Fruit fly (Drosophila melanogaster) whole organism, embryonic: ENCODE measurements around the gene Ddc.

ENCODE experiments used
- Awh ChIP-seq: fragments of 200-800 bp; sonication (Bioruptor generic); IDR thresholded peaks from 2 replicates; pipeline ENCODE4, ENCODE4 v1.3.6; 2022; ENCODE audit warnings: missing biosample characterization, missing genetic modification characterization
- B-H2 ChIP-seq: fragments of 200-800 bp; sonication (Bioruptor generic); optimal IDR thresholded peaks from 2 replicates; lab custom pipeline; 2018; ENCODE audit warnings: missing biosample characterization, mild to moderate bottlenecking, missing genetic modification characterization
- CG1024 ChIP-seq: fragments of 200-800 bp; sonication (Bioruptor generic); IDR thresholded peaks from 2 replicates; pipeline ENCODE4 v1.3.6; 2022; ENCODE audit warnings: missing biosample characterization, missing genetic modification characterization
- CG10462 ChIP-seq: fragments of 200-800 bp; sonication (Bioruptor generic); optimal IDR thresholded peaks from 2 replicates; lab custom pipeline; 2016; ENCODE audit warnings: missing biosample characterization, missing genetic modification characterization
- CG12769 ChIP-seq: fragments of 200-800 bp; sonication (Bioruptor generic); optimal IDR thresholded peaks from 2 replicates; lab custom pipeline; 2019; ENCODE audit warnings: missing biosample characterization, mild to moderate bottlenecking, missing genetic modification characterization, moderate library complexity
- CG14965 ChIP-seq: fragments of 200-800 bp; sonication (Bioruptor generic); optimal IDR thresholded peaks from 2 replicates; lab custom pipeline; 2016; ENCODE audit warnings: missing biosample characterization, missing genetic modification characterization, borderline replicate concordance
- CG15601 ChIP-seq: fragments of 200-800 bp; sonication (Bioruptor generic); optimal IDR thresholded peaks from 3 replicates; lab custom pipeline; 2019; ENCODE audit warnings: missing biosample characterization, mild to moderate bottlenecking, missing genetic modification characterization, moderate library complexity
- CG15696 ChIP-seq: fragments of 200-800 bp; sonication (Bioruptor generic); optimal IDR thresholded peaks from 2 replicates; lab custom pipeline; 2019; ENCODE audit warnings: missing biosample characterization, mild to moderate bottlenecking, missing genetic modification characterization, moderate library complexity
- CG17328 ChIP-seq: fragments of 200-800 bp; sonication (Bioruptor generic); IDR thresholded peaks from 2 replicates; pipeline ENCODE4 v1.3.6; 2022; ENCODE audit warnings: missing biosample characterization, missing genetic modification characterization
- CG17568 ChIP-seq: fragments of 200-800 bp; sonication (Bioruptor generic); optimal IDR thresholded peaks from 2 replicates; lab custom pipeline; 2018; ENCODE audit warnings: missing biosample characterization, mild to moderate bottlenecking, missing genetic modification characterization, moderate library complexity
- CG2875 ChIP-seq: fragments of 200-800 bp; sonication (Bioruptor generic); optimal IDR thresholded peaks from 2 replicates; lab custom pipeline; 2017; ENCODE audit warnings: missing biosample characterization, mild to moderate bottlenecking, missing genetic modification characterization, missing genetic modification reagents
- CG30431 ChIP-seq: fragments of 200-800 bp; sonication (Bioruptor generic); optimal IDR thresholded peaks from 2 replicates; lab custom pipeline; 2017; ENCODE audit warnings: missing biosample characterization, missing genetic modification characterization
- CG33213 ChIP-seq: fragments of 200-800 bp; sonication (Bioruptor generic); optimal IDR thresholded peaks from 3 replicates; lab custom pipeline; 2016; ENCODE audit warnings: missing biosample characterization, missing genetic modification characterization
- CG34376 ChIP-seq: fragments of 200-800 bp; sonication (Bioruptor generic); optimal IDR thresholded peaks from 2 replicates; lab custom pipeline; 2018; ENCODE audit warnings: missing biosample characterization, mild to moderate bottlenecking, missing genetic modification characterization
- CG34422 ChIP-seq: fragments of 200-800 bp; sonication (Bioruptor generic); IDR thresholded peaks from 3 replicates; pipeline ENCODE4 v1.3.6; 2022; ENCODE audit warnings: missing biosample characterization, missing genetic modification characterization
- CG7839 ChIP-seq: fragments of 200-800 bp; sonication (Bioruptor generic); optimal IDR thresholded peaks from 3 replicates; lab custom pipeline; 2018; ENCODE audit warnings: missing biosample characterization, mild to moderate bottlenecking, missing genetic modification characterization, moderate library complexity
- CG7987 ChIP-seq: fragments of 200-800 bp; sonication (Bioruptor generic); optimal IDR thresholded peaks from 2 replicates; lab custom pipeline; 2018; ENCODE audit warnings: missing biosample characterization, mild to moderate bottlenecking, missing genetic modification characterization, moderate library complexity
- CG9215 ChIP-seq: fragments of 200-800 bp; sonication (Bioruptor generic); IDR thresholded peaks from 2 replicates; pipeline ENCODE4 v1.3.6; 2022; ENCODE audit warnings: missing biosample characterization, missing genetic modification characterization
- Dll ChIP-seq: fragments of 200-800 bp; sonication (Bioruptor generic); IDR thresholded peaks from 4 replicates; pipeline ENCODE4 v1.3.6; 2022; ENCODE audit warnings: missing biosample characterization, missing genetic modification characterization; ENCODE audit not compliant: partially characterized antibody
- Hr39 ChIP-seq: fragments of >200 bp; optimal IDR thresholded peaks from 2 replicates; lab custom pipeline; 2017
- Hr78 ChIP-seq, 2 experiments: fragments of 200-800 bp in 1 of 2; fragments of >200 bp in 1 of 2; sonication (Bioruptor generic) in 1 of 2; optimal IDR thresholded peaks; 2 replicates each; lab custom pipeline; 2017 to 2019; ENCODE audit warnings: missing biosample characterization in 2 of 2, missing genetic modification characterization in 2 of 2, mild to moderate bottlenecking in 1 of 2, moderate library complexity in 1 of 2
- MBD-R2 ChIP-seq: fragments of 200-800 bp; sonication (Bioruptor generic); IDR thresholded peaks from 2 replicates; pipeline ENCODE4 v1.3.6; 2022; ENCODE audit warnings: missing biosample characterization, missing genetic modification characterization
- Med ChIP-seq: fragments of 200-800 bp; sonication (Bioruptor generic); peaks from one replicate; lab custom pipeline; 2016; ENCODE audit warnings: missing biosample characterization, missing genetic modification characterization, mild to moderate bottlenecking, inconsistent platforms, moderate library complexity
- Meics ChIP-seq: fragments of 200-800 bp; sonication (Bioruptor generic); optimal IDR thresholded peaks from 2 replicates; lab custom pipeline; 2017; ENCODE audit warnings: missing biosample characterization, mild to moderate bottlenecking, missing genetic modification characterization
- Nf-YC ChIP-seq: fragments of 200-800 bp; optimal IDR thresholded peaks from 3 replicates; lab custom pipeline; 2019; ENCODE audit warnings: missing biosample characterization, mild to moderate bottlenecking, missing genetic modification characterization, moderate library complexity
- Pdp1 ChIP-seq, 2 experiments: fragments of 200-800 bp; sonication (Bioruptor generic); optimal IDR thresholded peaks; 3 replicates each; lab custom pipeline; 2016; ENCODE audit warnings: missing biosample characterization in 2 of 2, missing genetic modification characterization in 2 of 2, mild to moderate bottlenecking in 1 of 2, moderate library complexity in 1 of 2
- Vsx1 ChIP-seq: fragments of 200-800 bp; sonication (Bioruptor generic); optimal IDR thresholded peaks from 2 replicates; lab custom pipeline; 2017; ENCODE audit warnings: missing biosample characterization, mild to moderate bottlenecking, missing genetic modification characterization, missing genetic modification reagents
- abd-A ChIP-seq: fragments of 200-800 bp; sonication (Bioruptor generic); optimal IDR thresholded peaks from 3 replicates; lab custom pipeline; 2019; ENCODE audit warnings: missing biosample characterization, mild to moderate bottlenecking, missing genetic modification characterization, moderate library complexity
- ase ChIP-seq: fragments of 200-800 bp; sonication (Bioruptor generic); IDR thresholded peaks from 3 replicates; pipeline ENCODE4 v1.3.6; 2022; ENCODE audit warnings: missing biosample characterization, missing genetic modification characterization
- ci ChIP-seq: fragments of 200-800 bp; sonication (Bioruptor generic); IDR thresholded peaks from 3 replicates; pipeline ENCODE4 v1.3.6; 2022; ENCODE audit warnings: missing biosample characterization, missing genetic modification characterization
- exex ChIP-seq: fragments of 200-800 bp; sonication (Bioruptor generic); optimal IDR thresholded peaks from 4 replicates; lab custom pipeline; 2018; ENCODE audit warnings: missing biosample characterization, mild to moderate bottlenecking, missing genetic modification characterization, moderate library complexity
- gce ChIP-seq: fragments of 200-800 bp; sonication (Bioruptor generic); IDR thresholded peaks from 3 replicates; pipeline ENCODE4 v1.3.6; 2022; ENCODE audit warnings: missing biosample characterization, missing genetic modification characterization
- gcm2 ChIP-seq: fragments of 200-800 bp; sonication (Bioruptor generic); optimal IDR thresholded peaks from 2 replicates; lab custom pipeline; 2016; ENCODE audit warnings: missing biosample characterization, missing genetic modification characterization
- gem ChIP-seq: fragments of 200-800 bp; sonication (Bioruptor generic); optimal IDR thresholded peaks from 2 replicates; lab custom pipeline; 2019; ENCODE audit warnings: missing biosample characterization, mild to moderate bottlenecking, missing genetic modification characterization, moderate library complexity
- grn ChIP-seq: fragments of 200-800 bp; sonication (Bioruptor generic); optimal IDR thresholded peaks from 3 replicates; lab custom pipeline; 2017; ENCODE audit warnings: missing biosample characterization, missing genetic modification characterization
- kni ChIP-seq: fragments of 200-800 bp; sonication (Bioruptor generic); optimal IDR thresholded peaks from 3 replicates; lab custom pipeline; 2017; ENCODE audit warnings: mild to moderate bottlenecking, missing biosample characterization, missing genetic modification reagents, missing genetic modification characterization
- mam ChIP-seq: fragments of 200-800 bp; sonication (Bioruptor generic); optimal IDR thresholded peaks from 3 replicates; lab custom pipeline; 2016; ENCODE audit warnings: missing biosample characterization, missing genetic modification characterization
- mirr ChIP-seq: fragments of 200-800 bp; sonication (Bioruptor generic); optimal IDR thresholded peaks from 3 replicates; lab custom pipeline; 2018; ENCODE audit warnings: missing biosample characterization, mild to moderate bottlenecking, missing genetic modification characterization
- nau ChIP-seq: fragments of 200-800 bp; sonication (Bioruptor generic); optimal IDR thresholded peaks from 3 replicates; lab custom pipeline; 2017; ENCODE audit warnings: missing biosample characterization, mild to moderate bottlenecking, missing genetic modification characterization, missing genetic modification reagents
- pros ChIP-seq: fragments of 200-800 bp; sonication (Bioruptor generic); optimal IDR thresholded peaks from 3 replicates; lab custom pipeline; 2019; ENCODE audit warnings: missing biosample characterization, mild to moderate bottlenecking, missing genetic modification characterization, moderate library complexity
- salm ChIP-seq: fragments of 200-800 bp; sonication (Bioruptor generic); optimal IDR thresholded peaks from 2 replicates; lab custom pipeline; 2018; ENCODE audit warnings: missing biosample characterization, mild to moderate bottlenecking, missing genetic modification characterization
- sd ChIP-seq: fragments of 200-800 bp; sonication (Bioruptor generic); optimal IDR thresholded peaks from 3 replicates; lab custom pipeline; 2018; ENCODE audit warnings: missing biosample characterization, mild to moderate bottlenecking, missing genetic modification characterization, moderate library complexity
- sens-2 ChIP-seq: fragments of 200-800 bp; sonication (Bioruptor generic); IDR thresholded peaks from 2 replicates; pipeline ENCODE4 v1.3.6; 2022; ENCODE audit warnings: missing biosample characterization, missing genetic modification characterization
- sima ChIP-seq: fragments of 200-800 bp; sonication (Bioruptor generic); optimal IDR thresholded peaks from 2 replicates; lab custom pipeline; 2016; ENCODE audit warnings: missing biosample characterization, missing genetic modification characterization
- stwl ChIP-seq: fragments of 200-800 bp; sonication (Bioruptor generic); optimal IDR thresholded peaks from 3 replicates; lab custom pipeline; 2018; ENCODE audit warnings: missing biosample characterization, mild to moderate bottlenecking, missing genetic modification characterization, moderate library complexity
- sug ChIP-seq: fragments of 200-800 bp; optimal IDR thresholded peaks from 2 replicates; lab custom pipeline; 2019; ENCODE audit warnings: missing biosample characterization, mild to moderate bottlenecking, missing genetic modification characterization, moderate library complexity
- vnd ChIP-seq: fragments of 200-800 bp; sonication (Bioruptor generic); IDR thresholded peaks from 3 replicates; pipeline ENCODE4 v1.3.6; 2022; ENCODE audit warnings: missing biosample characterization, missing genetic modification characterization; ENCODE audit not compliant: partially characterized antibody
- wek ChIP-seq: fragments of 200-800 bp; sonication (Bioruptor generic); optimal IDR thresholded peaks from 3 replicates; lab custom pipeline; 2018; ENCODE audit warnings: missing biosample characterization, mild to moderate bottlenecking, missing genetic modification characterization, moderate library complexity
- yki ChIP-seq: fragments of >200 bp; optimal IDR thresholded peaks from 3 replicates; lab custom pipeline; 2018
- zfh2 ChIP-seq: fragments of 200-800 bp; sonication (Bioruptor generic); optimal IDR thresholded peaks from 2 replicates; lab custom pipeline; 2016; ENCODE audit warnings: missing biosample characterization, missing genetic modification characterization

Gene Ddc

DNA sequence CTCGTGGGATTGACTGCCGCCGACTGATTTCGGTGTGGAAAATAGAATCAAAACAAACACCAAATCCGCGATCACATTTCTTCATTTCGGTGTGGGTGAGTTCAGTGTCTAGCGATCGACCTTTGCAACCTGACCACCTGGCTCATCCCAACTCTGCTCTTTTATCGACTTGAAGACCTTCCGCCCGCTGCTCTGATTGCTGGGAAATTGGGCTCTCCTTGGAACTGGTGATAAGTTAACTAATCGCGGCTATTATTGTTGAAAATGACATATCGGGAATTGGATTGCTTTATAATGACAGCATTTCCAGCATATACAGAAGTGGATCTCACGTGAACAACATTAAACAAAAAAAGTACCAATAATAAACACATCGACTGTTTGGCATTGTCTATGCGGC, 22.7 kb downstream of the Ddc start (continued):
- TF ChIP-seq CG10462 (GFP tag; lab: Kevin White, UChicago) = no peak
- TF ChIP-seq stwl = no peak
- no peak for TF ChIP-seq yki (lab: Kevin White, UChicago)
- no peak for TF ChIP-seq CG1024
- TF ChIP-seq CG14965 = no peak
- no peak for TF ChIP-seq Dll (GFP tag; lab: Robert Waterston, UW)
- no peak for TF ChIP-seq MBD-R2
- peak; percentile 89 for TF ChIP-seq mirr (GFP tag; lab: Kevin White, UChicago)
- no peak for TF ChIP-seq CG9215 (GFP tag; lab: Robert Waterston, UW)
- TF ChIP-seq salm (tag; lab: Kevin White, UChicago) = no peak
- no peak for TF ChIP-seq sima (GFP tag; lab: Kevin White, UChicago)
- TF ChIP-seq wek (GFP tag; lab: Kevin White, UChicago) = no peak
- TF ChIP-seq Hr78 (GFP tag; optimal IDR thresholded peaks at IDR 0.05; lab: Kevin White, UChicago) = no peak
- peak; percentile 49 for TF ChIP-seq sug (tag; lab: Kevin White, UChicago)
- TF ChIP-seq vnd (GFP tag; lab: Robert Waterston, UW) = 0 out of 3 replicates have a peak, but pooled peaks have one; percentile 33
- TF ChIP-seq exex (tag; lab: Kevin White, UChicago) = peak; percentile 99
- TF ChIP-seq CG7839 (tag; lab: Kevin White, UChicago) = no peak
- TF ChIP-seq nau (GFP tag; lab: Kevin White, UChicago) = no peak
- no peak for TF ChIP-seq gem (tag; lab: Kevin White, UChicago)
- TF ChIP-seq gcm2 (GFP tag; lab: Kevin White, UChicago) = no peak
- TF ChIP-seq Meics = no peak
- no peak for TF ChIP-seq pros (GFP tag; lab: Kevin White, UChicago)
- no peak for TF ChIP-seq abd-A
- peak; percentile 71 for TF ChIP-seq CG34376 (GFP tag; lab: Kevin White, UChicago)
- TF ChIP-seq zfh2 = no peak
- TF ChIP-seq CG7987 (GFP tag; lab: Kevin White, UChicago) = no peak
- peak; percentile 3 for TF ChIP-seq Nf-YC (tag; lab: Kevin White, UChicago)

DNA sequence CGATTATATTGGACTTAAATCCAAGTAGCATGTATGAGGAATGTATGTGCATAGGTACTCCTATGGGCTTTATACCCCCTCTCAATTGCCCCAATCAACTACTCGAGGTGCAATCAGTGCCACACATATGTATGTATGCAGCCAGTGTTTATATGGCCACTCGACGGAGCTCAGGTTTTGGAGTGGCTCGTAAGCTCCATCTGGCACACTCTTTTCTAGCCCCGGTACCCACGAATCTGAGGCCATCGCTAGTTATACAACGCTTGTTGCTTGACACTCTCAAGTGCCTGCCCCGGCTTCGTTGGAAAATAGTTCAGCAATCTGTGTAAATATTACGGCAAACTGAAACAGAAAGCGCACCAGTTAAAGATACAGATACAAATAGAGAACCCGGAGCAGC, 23.7 kb downstream of the Ddc start:
- TF ChIP-seq gce (GFP tag; lab: Robert Waterston, UW) (0 out of 3 replicates have a peak, but pooled peaks have one; percentile 27), CG33213 (GFP tag; lab: Kevin White, UChicago) (no peak), sug (tag; lab: Kevin White, UChicago) (peak; percentile 34), CG12769 (tag; lab: Kevin White, UChicago) (peak; percentile 20), Awh (GFP tag; lab: Robert Waterston, UW) (no peak), exex (tag; lab: Kevin White, UChicago) (peak; percentile 60), Meics (no peak), CG34422 (GFP tag; lab: Robert Waterston, UW) (0 out of 3 replicates have a peak, but pooled peaks have one; percentile 11), vnd (GFP tag; lab: Robert Waterston, UW) (peak; percentile 82), CG15601 (tag; lab: Kevin White, UChicago) (peak; percentile 8), sd (tag; lab: Kevin White, UChicago) (peak; percentile 62), CG2875 (GFP tag; lab: Kevin White, UChicago) (peak; percentile 24), B-H2 (GFP tag; lab: Kevin White, UChicago) (no peak), abd-A (no peak), Vsx1 (GFP tag; lab: Kevin White, UChicago) (peak; percentile 96), Med (GFP tag; lab: Kevin White, UChicago) (peak; percentile 25), Pdp1 (GFP tag; optimal IDR thresholded peaks at IDR 0.05; lab: Kevin White, UChicago) (peak in 1 of 2 experiments; percentile 90), ase (GFP tag; lab: Robert Waterston, UW) (no peak), Hr39 (lab: Kevin White, UChicago) (no peak), CG17568 (GFP tag; lab: Kevin White, UChicago) (no peak), ci (GFP tag; lab: Robert Waterston, UW) (no peak; the same call in 2 of the 3 replicates), kni (peak; percentile 19), CG30431 (no peak), Hr78 (GFP tag; optimal IDR thresholded peaks at IDR 0.05; lab: Kevin White, UChicago) (peak in 1 of 2 experiments; percentile 55), CG15696 (tag; lab: Kevin White, UChicago) (no peak), CG17328 (GFP tag; lab: Robert Waterston, UW) (no peak), grn (GFP tag; lab: Kevin White, UChicago) (peak; percentile 80), mam (GFP tag; lab: Kevin White, UChicago) (no peak), sens-2 (GFP tag; lab: Robert Waterston, UW) (peak; percentile 71)
